Fruit fly (Drosophila melanogaster) whole organism, larva: ENCODE data around the gene ALiX.

Experiments
- noc ChIP-seq: fragments of 200-800 bp; sonication (Bioruptor generic); optimal IDR thresholded peaks from 3 replicates; lab custom pipeline; 2019; ENCODE audit warnings: missing biosample characterization, mild to moderate bottlenecking, missing genetic modification characterization, moderate library complexity

Gene ALiX

DNA sequence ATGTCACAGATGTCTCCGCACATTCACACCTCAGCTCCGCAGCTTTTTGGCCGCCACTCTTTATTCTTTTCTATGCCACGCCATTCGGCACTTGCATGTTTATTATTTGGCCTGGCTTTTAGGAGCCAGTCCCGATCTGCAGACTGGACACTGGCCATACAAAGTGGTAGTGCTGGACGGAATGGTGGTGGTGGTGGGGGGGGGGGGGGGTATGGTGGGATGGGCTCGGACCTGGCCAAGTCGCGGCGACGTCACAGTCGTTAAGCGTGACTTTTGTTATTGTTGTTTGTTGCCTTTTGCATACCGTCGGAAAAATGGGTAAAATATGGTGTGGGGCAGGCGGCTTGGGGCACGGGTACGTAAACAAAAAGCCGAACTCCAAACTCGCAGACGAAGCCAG, 14.8 kb downstream of the ALiX start:
- TF ChIP-seq noc (tag; lab: Kevin White, UChicago), result no peak

- TF ChIP-seq noc (tag; lab: Kevin White, UChicago), result no peak
These were observed 18.1 kb downstream of the ALiX start, which contains the start of gene Sce for dm6 chr3R:27681799-27682198. Gene Sce (minus strand): TSS chr3R:27682029.

DNA sequence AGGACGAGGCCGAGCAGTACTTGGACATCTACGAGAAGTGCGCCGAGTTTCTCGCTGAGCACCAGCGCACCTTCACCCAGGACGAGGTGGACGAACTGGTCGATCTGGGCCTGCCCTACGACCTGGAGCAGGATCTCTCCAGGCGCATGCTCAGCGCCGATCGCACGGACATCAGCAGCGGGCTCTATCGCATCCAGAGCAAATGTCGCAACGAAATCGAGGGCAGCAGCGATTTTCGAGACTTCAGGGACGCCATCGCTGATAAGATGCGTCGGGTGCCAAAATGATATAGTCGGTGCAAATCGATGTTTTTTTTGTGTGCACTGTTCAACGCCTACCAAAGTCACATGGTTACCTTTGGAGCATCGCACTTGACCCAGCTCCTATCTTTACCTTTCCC, 20.2 kb downstream of the ALiX start:
- no peak for TF ChIP-seq noc (tag; lab: Kevin White, UChicago)

- TF ChIP-seq noc (tag; lab: Kevin White, UChicago), result no peak
These were observed 20.9 kb downstream of the ALiX start, which contains the start of gene CG12883 for dm6 chr3R:27679019-27679418. Gene CG12883 (plus strand): TSS chr3R:27679291.

DNA sequence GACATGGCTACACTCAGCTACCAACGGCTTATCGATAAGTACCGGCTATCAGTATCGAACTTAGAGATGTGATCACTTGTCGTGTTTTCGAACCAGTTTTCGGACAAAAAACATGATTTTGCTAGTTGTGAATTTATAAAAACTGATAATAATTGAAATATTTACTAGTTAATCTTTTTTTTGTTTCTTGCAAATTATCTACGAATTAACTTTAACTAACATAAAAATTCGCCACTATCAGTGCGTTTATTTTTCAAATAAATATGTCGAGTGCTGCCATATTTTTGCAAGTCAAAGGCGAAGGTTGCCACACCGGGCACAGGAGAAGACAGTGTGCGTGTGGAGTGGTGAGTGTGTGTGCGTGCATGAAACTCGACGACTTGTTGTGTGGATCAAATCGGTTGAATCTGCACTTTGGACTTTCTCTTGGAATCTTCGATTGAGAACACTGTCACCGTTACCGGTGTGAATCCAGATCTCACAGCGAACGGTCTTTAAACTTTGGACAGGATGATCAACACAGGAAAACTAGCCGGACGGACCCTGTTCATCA, 22.7 kb downstream of the ALiX start, which contains the start of gene Hsdl2:
Gene Hsdl2 (plus strand): TSS at position 349 of the 553 bp plus-strand sequence.
- TF ChIP-seq noc (tag; lab: Kevin White, UChicago), result no peak

- TF ChIP-seq noc (tag; lab: Kevin White, UChicago), result no peak
These were observed 37.1 kb downstream of the ALiX start for dm6 chr3R:27662857-27663256.

- no peak for TF ChIP-seq noc (tag; lab: Kevin White, UChicago)
These were observed 37.9 kb downstream of the ALiX start, which contains the start of gene unc80 for dm6 chr3R:27661971-27662489. Gene unc80 (plus strand): TSS chr3R:27662439.

dm6 chr3R:27661389-27661788, 38.5 kb downstream of the ALiX start:
- TF ChIP-seq noc (tag; lab: Kevin White, UChicago), result no peak

- TF ChIP-seq noc (tag; lab: Kevin White, UChicago), result no peak
These were observed 39.8 kb downstream of the ALiX start, which contains the start of gene Mlc1 for dm6 chr3R:27660127-27660579. Gene Mlc1 (minus strand): TSS chr3R:27660177.

dm6 chr3R:27656686-27657535, 43.0 kb downstream of the ALiX start, which contains the start of gene tau:
Gene tau (minus strand): TSS chr3R:27656996.
- no peak for TF ChIP-seq noc (tag; lab: Kevin White, UChicago)

dm6 chr3R:27655109-27655508, 44.8 kb downstream of the ALiX start:
- TF ChIP-seq noc (tag; lab: Kevin White, UChicago), result no peak

DNA sequence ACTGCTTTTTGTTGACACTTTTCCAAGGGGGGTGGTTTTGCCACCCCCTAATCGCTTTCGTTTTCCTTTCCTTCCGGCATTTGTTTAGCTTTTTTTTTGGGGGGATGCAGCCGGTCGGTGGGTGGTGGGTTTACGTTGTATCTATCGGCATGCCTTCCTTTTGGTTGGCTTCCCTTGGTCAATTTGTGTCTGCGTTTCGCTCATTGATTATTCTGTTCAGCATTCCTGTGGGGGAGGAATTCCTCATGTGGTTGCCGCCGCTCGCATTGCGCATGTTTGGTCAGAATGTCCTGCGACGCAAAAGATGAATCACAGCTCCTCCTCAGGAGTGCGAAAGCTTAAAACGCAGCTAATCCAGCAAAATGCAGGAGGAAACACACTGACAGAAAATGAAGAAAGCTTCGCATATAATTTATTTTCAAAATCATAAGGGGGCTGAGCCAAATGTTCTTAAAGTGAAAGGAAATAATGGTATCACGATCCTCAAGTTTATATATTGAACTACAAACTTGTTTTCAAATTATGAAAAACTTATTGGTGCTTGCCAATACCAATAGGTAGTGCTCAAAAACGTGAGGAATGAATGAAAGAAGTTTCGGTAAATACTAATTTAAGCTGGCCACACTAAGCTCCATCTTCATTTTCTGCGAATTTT, 47.6 kb downstream of the ALiX start, which contains the start of gene RpS10a:
Gene RpS10a (plus strand): TSS at position 605 of the 655 bp plus-strand sequence.
- no peak for TF ChIP-seq noc (tag; lab: Kevin White, UChicago)

DNA sequence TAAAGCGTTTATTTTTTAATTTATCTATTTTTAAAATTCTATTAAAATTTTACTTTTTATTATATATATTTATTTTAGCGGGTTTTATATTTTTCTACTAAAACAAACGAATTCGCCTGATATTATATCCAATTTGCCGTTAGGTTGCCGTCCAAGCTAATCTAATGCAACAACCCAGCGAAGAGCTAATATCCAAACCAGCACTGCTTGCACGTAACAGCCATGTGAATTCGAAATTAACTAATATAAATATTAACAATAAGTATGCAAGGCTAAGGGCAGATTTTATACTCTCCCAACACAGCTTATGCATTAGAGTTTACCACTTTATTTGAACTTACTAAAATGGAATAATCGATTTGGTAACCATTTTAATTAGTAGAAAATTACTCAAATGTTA, 48.2 kb downstream of the ALiX start:
- no peak for TF ChIP-seq noc (tag; lab: Kevin White, UChicago)

dm6 chr3R:27647817-27648216, 52.1 kb downstream of the ALiX start:
- no peak for TF ChIP-seq noc (tag; lab: Kevin White, UChicago)
